Worm (Caenorhabditis elegans) whole organism, L4 larva: ENCODE results near the gene K11D12.11.

Experiments
- ama-1 ChIP-seq: fragments of 150-350 bp; optimal IDR thresholded peaks from 2 replicates; lab custom pipeline; 2014; ENCODE audit warnings: inconsistent platforms, mixed read lengths
- ceh-28 ChIP-seq: fragments of 150-350 bp; optimal IDR thresholded peaks from 2 replicates; lab custom pipeline; 2014; ENCODE audit warnings: missing biosample characterization, missing genetic modification reagents, missing genetic modification characterization
- mep-1 ChIP-seq: fragments of 150-350 bp; sonication (generic microtip); optimal IDR thresholded peaks from 3 replicates; lab custom pipeline; 2014; ENCODE audit warnings: missing biosample characterization, missing genetic modification characterization
- nhr-237 ChIP-seq: sonication (generic microtip); optimal IDR thresholded peaks from 2 replicates; lab custom pipeline; 2017; ENCODE audit warnings: missing biosample characterization, missing genetic modification characterization
- snpc-4 ChIP-seq: fragments of 150-350 bp; optimal IDR thresholded peaks from 2 replicates; lab custom pipeline; 2014; ENCODE audit warnings: missing biosample characterization, missing genetic modification characterization
- spr-1 ChIP-seq: sonication (generic microtip); optimal IDR thresholded peaks from 2 replicates; lab custom pipeline; 2016; ENCODE audit warnings: mild to moderate bottlenecking, missing genetic modification characterization, missing compliant biosample characterization
- unc-62 ChIP-seq, 3 experiments: fragments of 150-350 bp in 1 of 3; sonication (generic microtip); optimal IDR thresholded peaks in 2 of 3; peaks in 1 of 3; 1 replicate in 1 of 3; 2 replicates in 2 of 3; lab custom pipeline; 2014 to 2017; ENCODE audit warnings: missing biosample characterization in 3 of 3, missing genetic modification characterization in 3 of 3, missing genetic modification reagents in 3 of 3, missing genotype in 1 of 3
- zag-1 ChIP-seq: fragments of 150-350 bp; optimal IDR thresholded peaks from 2 replicates; lab custom pipeline; 2014; ENCODE audit warnings: missing biosample characterization, missing genetic modification characterization

ce11 chrV:5000406-5000805 lies 39.0 kb downstream of the K11D12.11 start, which contains the start of gene ugt-7:
- no peak for TF ChIP-seq snpc-4 (tag; lab: Kevin White, UChicago)
- no peak for TF ChIP-seq zag-1 (tag; lab: Kevin White, UChicago)
- no peak for TF ChIP-seq ama-1 (lab: Kevin White, UChicago)
- TF ChIP-seq mep-1 (tag; lab: Kevin White, UChicago): no peak
- TF ChIP-seq ceh-28 (tag; lab: Kevin White, UChicago): no peak
- no peak for TF ChIP-seq unc-62 (GFP tag; optimal IDR thresholded peaks at IDR 0.05 in 1 of 2; lab: Kevin White, UChicago)
- no peak for TF ChIP-seq unc-62 (tag; optimal IDR thresholded peaks at IDR 0.05; lab: Kevin White, UChicago)
- TF ChIP-seq nhr-237 (tag; lab: Kevin White, UChicago): no peak
- no peak for TF ChIP-seq spr-1 (tag; lab: Kevin White, UChicago)
